Worm (Caenorhabditis elegans) whole organism, mixed stage, embryonic: ENCODE results near the gene tam-1.

Experiments used
- M03D4.4 ChIP-seq: sonication (generic microtip); optimal IDR thresholded peaks from 2 replicates; lab custom pipeline; 2017; ENCODE audit warnings: mild to moderate bottlenecking, missing genetic modification characterization, missing compliant biosample characterization
- bed-3 ChIP-seq: fragments of 200-800 bp; sonication (Bioruptor generic); optimal IDR thresholded peaks from 3 replicates; lab custom pipeline; 2018; ENCODE audit warnings: mild to moderate bottlenecking, missing genetic modification characterization, moderate library complexity, missing compliant biosample characterization
- blmp-1 ChIP-seq: fragments of 150-350 bp; optimal IDR thresholded peaks from 2 replicates; lab custom pipeline; 2014; ENCODE audit warnings: missing biosample characterization, missing genetic modification characterization
- ceh-43 ChIP-seq: fragments of 200-800 bp; sonication (Bioruptor generic); optimal IDR thresholded peaks from 2 replicates; lab custom pipeline; 2018; ENCODE audit warnings: mild to moderate bottlenecking, missing genetic modification characterization, moderate library complexity, missing compliant biosample characterization
- ceh-83 ChIP-seq: fragments of 200-800 bp; sonication (Bioruptor generic); optimal IDR thresholded peaks from 2 replicates; lab custom pipeline; 2018; ENCODE audit warnings: mild to moderate bottlenecking, missing genetic modification characterization, missing compliant biosample characterization
- ces-1 ChIP-seq: fragments of 150-350 bp; optimal IDR thresholded peaks from 2 replicates; lab custom pipeline; 2014; ENCODE audit warnings: missing biosample characterization, missing genetic modification reagents, missing genetic modification characterization
- cnd-1 ChIP-seq: fragments of 200-800 bp; sonication (Bioruptor generic); optimal IDR thresholded peaks from 2 replicates; lab custom pipeline; 2018; ENCODE audit warnings: mild to moderate bottlenecking, missing genetic modification characterization, missing compliant biosample characterization
- drap-1 ChIP-seq: fragments of 200-800 bp; sonication (Bioruptor generic); optimal IDR thresholded peaks from 3 replicates; lab custom pipeline; 2018; ENCODE audit warnings: mild to moderate bottlenecking, missing genetic modification characterization, missing compliant biosample characterization
- elt-1 ChIP-seq: sonication (generic microtip); optimal IDR thresholded peaks from 2 replicates; lab custom pipeline; 2017; ENCODE audit warnings: missing genetic modification characterization, mild to moderate bottlenecking, missing compliant biosample characterization, antibody characterized with exemption, moderate library complexity, borderline replicate concordance; ENCODE audit not compliant: insufficient read depth
- elt-3 ChIP-seq: fragments of 150-350 bp; optimal IDR thresholded peaks from 2 replicates; lab custom pipeline; 2014; ENCODE audit warnings: missing biosample characterization, missing genetic modification characterization
- flh-1 ChIP-seq: fragments of 200-800 bp; sonication (Bioruptor generic); optimal IDR thresholded peaks from 2 replicates; lab custom pipeline; 2018; ENCODE audit warnings: mild to moderate bottlenecking, missing genetic modification characterization, moderate library complexity, missing compliant biosample characterization
- hlh-1 ChIP-seq: fragments of 150-350 bp; optimal IDR thresholded peaks from 2 replicates; lab custom pipeline; 2014; ENCODE audit warnings: missing biosample characterization, missing genetic modification reagents, missing genetic modification characterization
- lin-13 ChIP-seq: fragments of 150-350 bp; optimal IDR thresholded peaks from 2 replicates; lab custom pipeline; 2014; ENCODE audit warnings: missing biosample characterization, missing genetic modification characterization
- lin-32 ChIP-seq: fragments of 200-800 bp; sonication (Bioruptor generic); optimal IDR thresholded peaks from 2 replicates; lab custom pipeline; 2018; ENCODE audit warnings: mild to moderate bottlenecking, missing genetic modification characterization, missing compliant biosample characterization
- lsy-2 ChIP-seq: fragments of 150-350 bp; optimal IDR thresholded peaks from 2 replicates; lab custom pipeline; 2014; ENCODE audit warnings: missing biosample characterization, missing genetic modification characterization
- mep-1 ChIP-seq: fragments of 150-350 bp; optimal IDR thresholded peaks from 2 replicates; lab custom pipeline; 2017; ENCODE audit warnings: missing biosample characterization, missing genetic modification reagents, missing genetic modification characterization, inconsistent platforms
- mls-2 ChIP-seq: sonication (generic microtip); optimal IDR thresholded peaks from 2 replicates; lab custom pipeline; 2016; ENCODE audit warnings: mild to moderate bottlenecking, missing genetic modification characterization, moderate library complexity, missing compliant biosample characterization
- nhr-12 ChIP-seq: fragments of 150-350 bp; optimal IDR thresholded peaks from 2 replicates; lab custom pipeline; 2014; ENCODE audit warnings: missing biosample characterization, missing genetic modification characterization
- nhr-2 ChIP-seq: fragments of 150-350 bp; optimal IDR thresholded peaks from 2 replicates; lab custom pipeline; 2014; ENCODE audit warnings: missing biosample characterization, missing genetic modification characterization
- nhr-237 ChIP-seq: fragments of 150-350 bp; optimal IDR thresholded peaks from 2 replicates; lab custom pipeline; 2014; ENCODE audit warnings: missing biosample characterization, missing genetic modification characterization
- nhr-28 ChIP-seq: fragments of 150-350 bp; optimal IDR thresholded peaks from 2 replicates; lab custom pipeline; 2014; ENCODE audit warnings: missing biosample characterization, missing genetic modification characterization
- nhr-76 ChIP-seq: sonication (generic microtip); optimal IDR thresholded peaks from 2 replicates; lab custom pipeline; 2017; ENCODE audit warnings: missing biosample characterization, missing genetic modification characterization
- pha-4 ChIP-seq: fragments of 150-350 bp; optimal IDR thresholded peaks from 2 replicates; lab custom pipeline; 2018; ENCODE audit warnings: missing biosample characterization, missing genetic modification reagents, missing genetic modification characterization
- snpc-4 ChIP-seq: fragments of 150-350 bp; optimal IDR thresholded peaks from 2 replicates; lab custom pipeline; 2014; ENCODE audit warnings: missing biosample characterization, missing genetic modification characterization
- sptf-1 ChIP-seq: sonication (generic microtip); optimal IDR thresholded peaks from 2 replicates; lab custom pipeline; 2017; ENCODE audit warnings: mild to moderate bottlenecking, missing genetic modification characterization, moderate library complexity, missing compliant biosample characterization
- tbx-8 ChIP-seq: fragments of 200-800 bp; sonication (Bioruptor generic); optimal IDR thresholded peaks from 2 replicates; lab custom pipeline; 2018; ENCODE audit warnings: mild to moderate bottlenecking, missing genetic modification characterization, moderate library complexity, missing compliant biosample characterization
- unc-120 ChIP-seq: sonication (generic microtip); optimal IDR thresholded peaks from 2 replicates; lab custom pipeline; 2017; ENCODE audit warnings: missing genetic modification characterization, missing compliant biosample characterization; ENCODE audit not compliant: poor library complexity, severe bottlenecking
- unc-62 ChIP-seq: fragments of 150-350 bp; optimal IDR thresholded peaks from 2 replicates; lab custom pipeline; 2014; ENCODE audit warnings: missing biosample characterization, missing genetic modification reagents, missing genetic modification characterization
- zip-8 ChIP-seq: fragments of 150-350 bp; optimal IDR thresholded peaks from 2 replicates; lab custom pipeline; 2014; ENCODE audit warnings: missing biosample characterization, missing genetic modification characterization
- ztf-11 ChIP-seq: fragments of 150-350 bp; optimal IDR thresholded peaks from 2 replicates; lab custom pipeline; 2014; ENCODE audit warnings: missing biosample characterization, missing genetic modification characterization

tam-1 gene

DNA sequence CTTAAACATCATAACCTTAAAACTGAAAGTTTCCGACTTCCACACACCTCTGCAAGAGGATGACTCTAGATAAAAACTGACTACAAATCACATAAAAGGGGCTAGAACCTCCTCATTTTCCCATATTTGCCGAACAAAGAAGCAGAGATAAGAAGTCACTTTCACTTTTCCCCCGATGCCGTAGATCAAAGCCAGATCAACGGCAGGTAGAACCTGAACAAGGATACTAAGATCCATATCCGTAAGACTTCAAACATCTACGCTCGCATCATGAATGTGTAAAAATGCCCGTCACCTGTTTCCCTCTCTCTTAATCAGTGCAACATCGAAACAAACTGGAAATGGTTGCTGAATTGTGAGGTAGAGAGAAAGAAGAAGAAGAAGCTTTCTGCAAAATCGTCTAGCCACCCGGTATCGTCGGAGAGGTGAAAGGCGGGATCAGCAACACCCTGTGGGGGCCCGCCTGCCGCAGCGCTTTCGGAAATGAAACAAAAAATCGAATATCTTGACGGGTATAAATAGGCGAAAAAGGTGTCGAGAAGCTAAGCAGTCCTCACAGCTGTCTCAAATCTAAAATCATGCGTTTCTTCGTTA, 44.1 kb downstream of the tam-1 start, which contains the start of gene C02E7.6:
Gene C02E7.6 (plus strand): TSS at position 544 of the 594 bp plus-strand sequence.
- no peak for TF ChIP-seq tbx-8
- TF ChIP-seq nhr-2 (tag; lab: Kevin White, UChicago) = no peak
- TF ChIP-seq snpc-4 (tag; lab: Kevin White, UChicago) = no peak
- peak; percentile 14 for TF ChIP-seq nhr-237 (tag; lab: Kevin White, UChicago)
- TF ChIP-seq nhr-28 (tag; lab: Kevin White, UChicago) = no peak
- TF ChIP-seq pha-4 (tag; lab: Kevin White, UChicago) = no peak
- peak; percentile 90 for TF ChIP-seq elt-1
- no peak for TF ChIP-seq ztf-11 (tag; lab: Kevin White, UChicago)
- TF ChIP-seq blmp-1 (tag; lab: Kevin White, UChicago) = peak; percentile 67
- TF ChIP-seq unc-62 = peak; percentile 16
- TF ChIP-seq lin-13 = no peak
- no peak for TF ChIP-seq M03D4.4 (tag; lab: Kevin White, UChicago)

DNA sequence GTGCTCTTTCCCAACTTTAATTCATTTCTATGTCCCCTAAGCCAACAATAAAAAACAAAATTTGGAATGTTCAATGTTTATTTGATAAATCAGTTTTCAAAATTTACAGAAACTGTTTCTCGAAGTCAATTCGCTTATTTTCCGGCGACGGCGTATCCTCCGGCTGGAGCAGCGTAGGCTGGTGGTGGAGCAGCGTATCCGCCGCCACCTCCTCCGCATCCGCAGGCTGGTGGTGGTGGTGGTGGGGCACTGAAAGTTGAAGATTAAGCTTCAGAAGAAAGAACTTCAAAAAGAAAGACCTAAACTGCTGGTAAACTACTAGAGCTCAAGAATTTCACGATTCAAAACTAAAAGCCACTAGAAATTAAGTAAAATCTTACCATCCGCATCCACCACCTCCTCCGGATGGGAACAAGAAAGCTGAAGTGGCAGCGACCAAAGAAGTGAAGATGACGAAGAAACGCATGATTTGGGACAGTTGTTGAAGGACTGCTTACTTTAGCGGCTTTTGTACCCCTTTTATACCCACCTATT, 44.7 kb downstream of the tam-1 start, which contains the start of gene C02E7.7:
Gene C02E7.7 (minus strand): TSS at position 484 of the 534 bp plus-strand sequence.
- TF ChIP-seq ceh-43 (GFP tag; lab: Kevin White, UChicago) = no peak
- no peak for TF ChIP-seq nhr-12 (tag; lab: Kevin White, UChicago)
- no peak for TF ChIP-seq mls-2 (tag; lab: Kevin White, UChicago)
- no peak for TF ChIP-seq nhr-28 (tag; lab: Kevin White, UChicago)
- no peak for TF ChIP-seq nhr-237 (tag; lab: Kevin White, UChicago)
- no peak for TF ChIP-seq ceh-83
- TF ChIP-seq elt-3 = no peak
- no peak for TF ChIP-seq nhr-2 (tag; lab: Kevin White, UChicago)
- no peak for TF ChIP-seq drap-1 (GFP tag; lab: Kevin White, UChicago)
- no peak for TF ChIP-seq mep-1 (tag; lab: Kevin White, UChicago)
- TF ChIP-seq lin-32 (GFP tag; lab: Kevin White, UChicago) = no peak
- TF ChIP-seq snpc-4 (tag; lab: Kevin White, UChicago) = no peak
- no peak for TF ChIP-seq blmp-1 (tag; lab: Kevin White, UChicago)
- TF ChIP-seq zip-8 (tag; lab: Kevin White, UChicago) = no peak
- TF ChIP-seq elt-1 = no peak
- TF ChIP-seq ces-1 (GFP tag; lab: Kevin White, UChicago) = no peak
- no peak for TF ChIP-seq nhr-76
- TF ChIP-seq tbx-8 = no peak

ce11 chrV:4914879-4915278, 48.0 kb downstream of the tam-1 start, which contains the start of gene H23N18.6:
Gene H23N18.6 (minus strand): TSS chrV:4915079.
- TF ChIP-seq hlh-1 (tag; lab: Kevin White, UChicago) (no peak), nhr-76 (no peak), bed-3 (GFP tag; lab: Kevin White, UChicago) (no peak), lsy-2 (tag; lab: Kevin White, UChicago) (no peak), nhr-237 (tag; lab: Kevin White, UChicago) (no peak), elt-3 (no peak), flh-1 (no peak), elt-1 (no peak), cnd-1 (tag; lab: Kevin White, UChicago) (no peak), nhr-2 (tag; lab: Kevin White, UChicago) (no peak), tbx-8 (no peak)

DNA sequence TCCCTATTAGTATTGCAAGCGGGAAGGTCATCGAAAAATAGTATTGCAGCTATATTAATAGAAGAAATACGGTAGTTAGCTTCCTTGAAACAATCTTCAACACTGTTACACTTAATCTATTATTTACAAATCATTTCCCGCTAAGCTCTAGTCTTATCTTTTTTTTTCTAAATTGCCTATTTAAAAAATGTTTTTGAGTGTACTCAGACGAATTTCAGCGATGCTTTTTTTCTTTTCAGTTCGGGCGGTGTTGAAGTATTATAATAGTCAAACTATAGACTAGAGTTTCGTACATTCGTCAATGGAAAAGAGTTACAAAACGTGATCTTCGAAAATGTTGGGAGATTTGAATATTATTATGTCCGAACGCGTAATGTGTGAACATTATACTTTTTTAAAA, 49.0 kb downstream of the tam-1 start:
- TF ChIP-seq elt-1 (no peak), nhr-28 (tag; lab: Kevin White, UChicago) (no peak), sptf-1 (no peak), unc-120 (tag; lab: Kevin White, UChicago) (no peak)

DNA sequence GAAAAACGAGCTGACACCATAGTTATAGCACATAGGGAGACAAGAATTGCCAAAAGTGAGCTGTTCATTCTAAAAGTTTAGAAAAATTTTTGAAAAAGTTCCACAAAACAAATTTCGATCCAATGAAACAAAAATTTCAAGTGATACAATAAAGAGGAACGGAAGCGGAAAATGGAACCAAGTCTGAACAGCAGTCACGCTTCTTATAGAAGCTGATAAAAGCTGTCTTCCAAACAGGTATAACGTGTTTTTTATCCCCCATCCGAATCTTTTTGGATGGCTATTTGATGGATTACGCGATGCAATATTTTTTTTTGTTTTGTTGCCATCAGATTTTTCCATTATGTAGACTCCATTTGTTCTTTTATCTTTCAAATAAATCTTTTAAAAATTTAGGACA, 50.6 kb downstream of the tam-1 start, which contains the start of gene H23N18.5:
Gene H23N18.5 (minus strand): TSS at position 69 of the 400 bp plus-strand sequence.
- TF ChIP-seq blmp-1 (tag; lab: Kevin White, UChicago) (no peak), tbx-8 (no peak), ceh-83 (no peak), unc-120 (tag; lab: Kevin White, UChicago) (no peak), lin-32 (GFP tag; lab: Kevin White, UChicago) (no peak), bed-3 (GFP tag; lab: Kevin White, UChicago) (no peak), elt-1 (peak; percentile 0), nhr-12 (tag; lab: Kevin White, UChicago) (no peak)
